Worm (Caenorhabditis elegans): ENCODE measurements around the gene B0238.12.

- peak; percentile 81 for TF ChIP-seq somi-1 (GFP tag; optimal IDR thresholded peaks at IDR 0.05)
- TF ChIP-seq ztf-26 (tag; optimal IDR thresholded peaks at IDR 0.05) = no peak
- TF ChIP-seq ceh-27 (GFP tag; optimal IDR thresholded peaks at IDR 0.05) = no peak
- TF ChIP-seq dpff-1 (tag; optimal IDR thresholded peaks at IDR 0.05) = no peak
- TF ChIP-seq nhr-27 (tag; optimal IDR thresholded peaks at IDR 0.05) = no peak
- no peak for TF ChIP-seq nhr-179 (tag; optimal IDR thresholded peaks at IDR 0.05)
- TF ChIP-seq F57A8.1 (GFP tag; optimal IDR thresholded peaks at IDR 0.05) = no peak
- no peak for TF ChIP-seq hlh-12 (tag; optimal IDR thresholded peaks at IDR 0.05)
- TF ChIP-seq gei-17 (GFP tag; optimal IDR thresholded peaks at IDR 0.05) = peak; percentile 41
Observed at ce11 chrV:5271487-5271886, 5.8 kb downstream of the B0238.12 start.
